Worm (Caenorhabditis elegans) whole organism, young adult: ENCODE results near the gene K02D10.4.

ENCODE experiments used
- F49E8.2 ChIP-seq: sonication (generic microtip); optimal IDR thresholded peaks from 3 replicates; lab custom pipeline; 2017; ENCODE audit warnings: missing genetic modification characterization, mild to moderate bottlenecking, missing compliant biosample characterization, antibody characterized with exemption, moderate library complexity; ENCODE audit not compliant: insufficient read depth
- F55B11.4 ChIP-seq: sonication (generic microtip); optimal IDR thresholded peaks from 2 replicates; lab custom pipeline; 2016; ENCODE audit warnings: missing compliant biosample characterization, missing genetic modification characterization, borderline replicate concordance; ENCODE audit not compliant: insufficient read depth
- T26A5.8 ChIP-seq: sonication (generic microtip); optimal IDR thresholded peaks from 2 replicates; lab custom pipeline; 2016; ENCODE audit warnings: missing genetic modification characterization, missing compliant biosample characterization
- Y67H2A.10 ChIP-seq: fragments of 200-800 bp; sonication (Bioruptor generic); conservative IDR thresholded peaks from 2 replicates; pipeline ENCODE4 v1.3.6; 2022; ENCODE audit warnings: missing genetic modification reagents, missing genetic modification characterization, missing compliant biosample characterization
- die-1 ChIP-seq: sonication (generic microtip); optimal IDR thresholded peaks from 2 replicates; lab custom pipeline; 2016; ENCODE audit warnings: missing genotype, mild to moderate bottlenecking, missing genetic modification characterization, missing compliant biosample characterization
- dpl-1 ChIP-seq: fragments of 150-350 bp; optimal IDR thresholded peaks from 2 replicates; lab custom pipeline; 2014; ENCODE audit warnings: missing biosample characterization, missing genetic modification reagents, missing genetic modification characterization
- madf-8 ChIP-seq: fragments of 200-800 bp; sonication (Bioruptor generic); conservative IDR thresholded peaks from 2 replicates; pipeline ENCODE4 v1.3.6; 2022; ENCODE audit warnings: missing genetic modification reagents, missing genetic modification characterization, missing compliant biosample characterization
- rcor-1 ChIP-seq: fragments of 200-800 bp; sonication (Bioruptor generic); IDR thresholded peaks from 2 replicates; pipeline ENCODE4 v1.3.6; 2022; ENCODE audit warnings: missing genetic modification reagents, missing genetic modification characterization, missing compliant biosample characterization
- unc-130 ChIP-seq: sonication (generic microtip); optimal IDR thresholded peaks from 2 replicates; lab custom pipeline; 2016; ENCODE audit warnings: missing genetic modification reagents, missing genetic modification characterization, missing compliant biosample characterization

ce11 chrIII:8767889-8768361 is 11.9 kb downstream of the K02D10.4 start, which contains the start of gene mtss-1:
- peak; percentile 9 for TF ChIP-seq F49E8.2 (tag; lab: Kevin White, UChicago)
- peak; percentile 8 for TF ChIP-seq unc-130 (GFP tag; lab: Kevin White, UChicago)
- TF ChIP-seq madf-8 (GFP tag; lab: Robert Waterston, UW), result no peak
- no peak for TF ChIP-seq dpl-1 (GFP tag; lab: Kevin White, UChicago)
- no peak for TF ChIP-seq F55B11.4
- TF ChIP-seq Y67H2A.10, result no peak
- no peak; the same call in 1 of the 2 replicates for TF ChIP-seq rcor-1
- no peak for TF ChIP-seq T26A5.8 (tag; lab: Kevin White, UChicago)
- TF ChIP-seq die-1 (tag; lab: Kevin White, UChicago), result no peak
